Comparison of ENCODE assay signal across 1 fruit fly cellular context in genomic region chrX:8588607-8589171, dm6.
TF ChIP-seq lines count a peak whose summit lies in the region.

Gene CG12081, plus strand, starts transcription at chrX:8588811.

TF ChIP-seq in whole organism, embryonic, 481 proteins besides CTCF, POLR2A, EP300 and RAD21 (continued from another document and continues in another):
- TF ChIP-seq CG2889 (GFP tag; IDR thresholded peaks at IDR 0.05; lab: Robert Waterston, UW), result no peak
- TF ChIP-seq sna (GFP tag; IDR thresholded peaks at IDR 0.05; lab: Robert Waterston, UW; ENCODE audit: partially characterized antibody), result peak; percentile 81
- TF ChIP-seq CG3281 (GFP tag; optimal IDR thresholded peaks at IDR 0.05; lab: Kevin White, UChicago), result no peak
- no peak for TF ChIP-seq Optix (GFP tag; IDR thresholded peaks at IDR 0.05; lab: Robert Waterston, UW)
- TF ChIP-seq Fer1 (GFP tag; optimal IDR thresholded peaks at IDR 0.05; lab: Kevin White, UChicago), result peak; percentile 15
- TF ChIP-seq Lhr (GFP tag; optimal IDR thresholded peaks at IDR 0.05; lab: Kevin White, UChicago), result peak; percentile 48
- no peak for TF ChIP-seq Xbp1 (GFP tag; optimal IDR thresholded peaks at IDR 0.05; lab: Kevin White, UChicago)
- no peak for TF ChIP-seq H15 (GFP tag; IDR thresholded peaks at IDR 0.05; lab: Robert Waterston, UW)
- TF ChIP-seq CG4730 (GFP tag; IDR thresholded peaks at IDR 0.05; lab: Robert Waterston, UW), result no peak
- no peak for TF ChIP-seq tx (GFP tag; optimal IDR thresholded peaks at IDR 0.05; lab: Kevin White, UChicago)
- no peak for TF ChIP-seq CG17912 (GFP tag; optimal IDR thresholded peaks at IDR 0.05; lab: Kevin White, UChicago)
- TF ChIP-seq CG4707 (GFP tag; optimal IDR thresholded peaks at IDR 0.05; lab: Kevin White, UChicago), result no peak
- TF ChIP-seq CG14050 (GFP tag; IDR thresholded peaks at IDR 0.05; lab: Robert Waterston, UW), result no peak
- no peak for TF ChIP-seq lab (GFP tag; optimal IDR thresholded peaks at IDR 0.05; lab: Kevin White, UChicago)
- TF ChIP-seq CG9727 (GFP tag; optimal IDR thresholded peaks at IDR 0.05; lab: Kevin White, UChicago), result no peak
- no peak for TF ChIP-seq CG32772 (GFP tag; IDR thresholded peaks at IDR 0.05; lab: Robert Waterston, UW)
- peak; percentile 72 for TF ChIP-seq onecut (GFP tag; IDR thresholded peaks at IDR 0.05; lab: Robert Waterston, UW)
- TF ChIP-seq CG1529 (GFP tag; optimal IDR thresholded peaks at IDR 0.05; lab: Kevin White, UChicago), result no peak
- TF ChIP-seq Oli (tag; optimal IDR thresholded peaks at IDR 0.05; lab: Kevin White, UChicago), result no peak
- TF ChIP-seq jigr1 (GFP tag; IDR thresholded peaks at IDR 0.05; lab: Robert Waterston, UW), result no peak
- TF ChIP-seq CG10654 (GFP tag; optimal IDR thresholded peaks at IDR 0.05; lab: Kevin White, UChicago), result no peak
- TF ChIP-seq CG13123 (GFP tag; optimal IDR thresholded peaks at IDR 0.05; lab: Kevin White, UChicago), result no peak
- no peak for TF ChIP-seq Jarid2 (GFP tag; optimal IDR thresholded peaks at IDR 0.05; lab: Kevin White, UChicago)
- TF ChIP-seq unc-4 (GFP tag; IDR thresholded peaks at IDR 0.05; lab: Robert Waterston, UW; ENCODE audit: partially characterized antibody), result peak; percentile 83
- TF ChIP-seq da (GFP tag; optimal IDR thresholded peaks at IDR 0.05; lab: Kevin White, UChicago), result no peak
- no peak for TF ChIP-seq h (optimal IDR thresholded peaks at IDR 0.05; lab: Kevin White, UChicago)
- peak; percentile 55; the same call in 1 of the 2 replicates for TF ChIP-seq sob (GFP tag; IDR thresholded peaks at IDR 0.05; lab: Robert Waterston, UW)
- TF ChIP-seq Ada2b (GFP tag; IDR thresholded peaks at IDR 0.05; lab: Robert Waterston, UW), result no peak
- no peak for TF ChIP-seq repo (GFP tag; optimal IDR thresholded peaks at IDR 0.05; lab: Kevin White, UChicago)
- TF ChIP-seq CG8388 (GFP tag; optimal IDR thresholded peaks at IDR 0.05; lab: Kevin White, UChicago), result no peak
- no peak for TF ChIP-seq wor (GFP tag; IDR thresholded peaks at IDR 0.05; lab: Robert Waterston, UW)
- TF ChIP-seq CG10209 (GFP tag; optimal IDR thresholded peaks at IDR 0.05; lab: Kevin White, UChicago), result no peak
- TF ChIP-seq CG11398 (GFP tag; optimal IDR thresholded peaks at IDR 0.05; lab: Kevin White, UChicago), result no peak
- no peak for TF ChIP-seq CG9817 (tag; optimal IDR thresholded peaks at IDR 0.05; lab: Kevin White, UChicago)
- peak; percentile 92 for TF ChIP-seq amos (GFP tag; IDR thresholded peaks at IDR 0.05; lab: Robert Waterston, UW; ENCODE audit: partially characterized antibody)
- peak; percentile 22 for TF ChIP-seq CG10267 (tag; optimal IDR thresholded peaks at IDR 0.05; lab: Kevin White, UChicago)
- TF ChIP-seq CG6654 (GFP tag; optimal IDR thresholded peaks at IDR 0.05; lab: Kevin White, UChicago), result no peak
- no peak for TF ChIP-seq pnt (GFP tag; optimal IDR thresholded peaks at IDR 0.05; lab: Kevin White, UChicago)
- no peak for TF ChIP-seq Taf1 (GFP tag; IDR thresholded peaks at IDR 0.05; lab: Robert Waterston, UW)
- TF ChIP-seq Sin3A (optimal IDR thresholded peaks at IDR 0.05; lab: Kevin White, UChicago), result peak; percentile 30
- no peak for TF ChIP-seq fru (optimal IDR thresholded peaks at IDR 0.05; lab: Kevin White, UChicago)
- no peak for TF ChIP-seq Usf (GFP tag; optimal IDR thresholded peaks at IDR 0.05; lab: Kevin White, UChicago)
- TF ChIP-seq Dref (GFP tag; IDR thresholded peaks at IDR 0.05; lab: Robert Waterston, UW), result peak; percentile 89
- TF ChIP-seq sim (GFP tag; IDR thresholded peaks at IDR 0.05; lab: Robert Waterston, UW), result no peak
- TF ChIP-seq CG10543 (GFP tag; optimal IDR thresholded peaks at IDR 0.05; lab: Kevin White, UChicago), result no peak
- TF ChIP-seq sc (optimal IDR thresholded peaks at IDR 0.05; lab: Kevin White, UChicago), result no peak
- no peak for TF ChIP-seq sc (GFP tag; optimal IDR thresholded peaks at IDR 0.05; lab: Kevin White, UChicago)
- TF ChIP-seq wdn (GFP tag; IDR thresholded peaks at IDR 0.05; lab: Robert Waterston, UW), result no peak
- TF ChIP-seq CG17829 (tag; optimal IDR thresholded peaks at IDR 0.05; lab: Kevin White, UChicago), result no peak
- TF ChIP-seq Dp (GFP tag; optimal IDR thresholded peaks at IDR 0.05; lab: Kevin White, UChicago), result peak; percentile 67
- TF ChIP-seq CG18619 (GFP tag; optimal IDR thresholded peaks at IDR 0.05; lab: Kevin White, UChicago), result no peak
- TF ChIP-seq Hr39 (optimal IDR thresholded peaks at IDR 0.05; lab: Kevin White, UChicago), result no peak
- no peak for TF ChIP-seq sens-2 (GFP tag; IDR thresholded peaks at IDR 0.05; lab: Robert Waterston, UW)
- no peak for TF ChIP-seq CG7839 (tag; optimal IDR thresholded peaks at IDR 0.05; lab: Kevin White, UChicago)
- no peak for TF ChIP-seq dan (GFP tag; IDR thresholded peaks at IDR 0.05; lab: Robert Waterston, UW)
- TF ChIP-seq Adf1 (GFP tag; IDR thresholded peaks at IDR 0.05; lab: Robert Waterston, UW), result peak; percentile 29; the same call in 1 of the 2 replicates
- TF ChIP-seq ac (GFP tag; optimal IDR thresholded peaks at IDR 0.05; lab: Kevin White, UChicago), result no peak
- peak; percentile 79 for TF ChIP-seq CG15514 (GFP tag; optimal IDR thresholded peaks at IDR 0.05; lab: Kevin White, UChicago)
- peak; percentile 75 for TF ChIP-seq CG17802 (tag; optimal IDR thresholded peaks at IDR 0.05; lab: Kevin White, UChicago)
- TF ChIP-seq CG12299 (tag; optimal IDR thresholded peaks at IDR 0.05; lab: Kevin White, UChicago), result no peak
- TF ChIP-seq CG3847 (GFP tag; IDR thresholded peaks at IDR 0.05; lab: Robert Waterston, UW), result no peak
- peak; percentile 28 for TF ChIP-seq CG7928 (GFP tag; optimal IDR thresholded peaks at IDR 0.05; lab: Kevin White, UChicago)
- peak; percentile 33 for TF ChIP-seq cg (GFP tag; optimal IDR thresholded peaks at IDR 0.05; lab: Kevin White, UChicago)
- TF ChIP-seq fd64A (GFP tag; optimal IDR thresholded peaks at IDR 0.05; lab: Kevin White, UChicago), result no peak
- no peak for TF ChIP-seq CG12744 (GFP tag; optimal IDR thresholded peaks at IDR 0.05; lab: Kevin White, UChicago)
- peak; percentile 92 for TF ChIP-seq Opbp (GFP tag; IDR thresholded peaks at IDR 0.05; lab: Robert Waterston, UW; ENCODE audit: partially characterized antibody)
- no peak for TF ChIP-seq Vsx1 (GFP tag; optimal IDR thresholded peaks at IDR 0.05; lab: Kevin White, UChicago)
- TF ChIP-seq CG7745 (tag; optimal IDR thresholded peaks at IDR 0.05; lab: Kevin White, UChicago), result no peak
- peak; percentile 88 for TF ChIP-seq CG1603 (tag; optimal IDR thresholded peaks at IDR 0.05; lab: Kevin White, UChicago)
- TF ChIP-seq ci (GFP tag; IDR thresholded peaks at IDR 0.05; lab: Robert Waterston, UW), result 0 out of 3 replicates have a peak, but pooled peaks have one; percentile 40
- no peak for TF ChIP-seq z (GFP tag; IDR thresholded peaks at IDR 0.05; lab: Robert Waterston, UW)
- TF ChIP-seq p53 (GFP tag; optimal IDR thresholded peaks at IDR 0.05; lab: Kevin White, UChicago), result no peak
- TF ChIP-seq CG17359 (tag; optimal IDR thresholded peaks at IDR 0.05; lab: Kevin White, UChicago), result no peak
- no peak for TF ChIP-seq CrebB (tag; optimal IDR thresholded peaks at IDR 0.05; lab: Kevin White, UChicago)
- no peak for TF ChIP-seq eve (GFP tag; optimal IDR thresholded peaks at IDR 0.05; lab: Kevin White, UChicago)
- TF ChIP-seq lbe (GFP tag; optimal IDR thresholded peaks at IDR 0.05; lab: Kevin White, UChicago), result no peak
- no peak for TF ChIP-seq CG1832 (GFP tag; optimal IDR thresholded peaks at IDR 0.05; lab: Kevin White, UChicago)
- TF ChIP-seq CG8281 (tag; optimal IDR thresholded peaks at IDR 0.05; lab: Kevin White, UChicago), result no peak
- no peak for TF ChIP-seq corto (GFP tag; optimal IDR thresholded peaks at IDR 0.05; lab: Kevin White, UChicago)
- no peak for TF ChIP-seq CG12219 (GFP tag; optimal IDR thresholded peaks at IDR 0.05; lab: Kevin White, UChicago)
- TF ChIP-seq CG8089 (GFP tag; optimal IDR thresholded peaks at IDR 0.05; lab: Kevin White, UChicago), result no peak
- no peak for TF ChIP-seq CG6272 (GFP tag; IDR thresholded peaks at IDR 0.05; lab: Robert Waterston, UW)
- no peak for TF ChIP-seq CG2678 (tag; optimal IDR thresholded peaks at IDR 0.05; lab: Kevin White, UChicago)
- TF ChIP-seq TFAM (GFP tag; optimal IDR thresholded peaks at IDR 0.05; lab: Kevin White, UChicago), result no peak
- TF ChIP-seq twi (tag; optimal IDR thresholded peaks at IDR 0.05; lab: Kevin White, UChicago), result peak; percentile 43
- TF ChIP-seq CG13424 (tag; optimal IDR thresholded peaks at IDR 0.05; lab: Kevin White, UChicago), result no peak
- no peak for TF ChIP-seq CG17328 (GFP tag; IDR thresholded peaks at IDR 0.05; lab: Robert Waterston, UW)
- no peak for TF ChIP-seq NK7.1 (GFP tag; optimal IDR thresholded peaks at IDR 0.05; lab: Kevin White, UChicago)
- TF ChIP-seq CG9609 (GFP tag; optimal IDR thresholded peaks at IDR 0.05; lab: Kevin White, UChicago), result no peak
- no peak for TF ChIP-seq Doc2 (GFP tag; IDR thresholded peaks at IDR 0.05; lab: Robert Waterston, UW)
- 0 out of 2 replicates have a peak, but pooled peaks have one; percentile 15 for TF ChIP-seq Atf6 (GFP tag; IDR thresholded peaks at IDR 0.05; lab: Robert Waterston, UW)
- no peak for TF ChIP-seq nerfin-1 (tag; optimal IDR thresholded peaks at IDR 0.05; lab: Kevin White, UChicago)
- TF ChIP-seq Side (GFP tag; optimal IDR thresholded peaks at IDR 0.05; lab: Kevin White, UChicago), result no peak
- no peak for TF ChIP-seq abd-A (tag; optimal IDR thresholded peaks at IDR 0.05; lab: Kevin White, UChicago)
- TF ChIP-seq fd96Cb (tag; optimal IDR thresholded peaks at IDR 0.05; lab: Kevin White, UChicago), result no peak
- no peak for TF ChIP-seq ab (GFP tag; optimal IDR thresholded peaks at IDR 0.05; lab: Kevin White, UChicago)
- no peak for TF ChIP-seq ERR (GFP tag; optimal IDR thresholded peaks at IDR 0.05; lab: Kevin White, UChicago)
- TF ChIP-seq CG5245 (GFP tag; optimal IDR thresholded peaks at IDR 0.05; lab: Kevin White, UChicago), result no peak
- TF ChIP-seq klu (GFP tag; IDR thresholded peaks at IDR 0.05; lab: Robert Waterston, UW), result no peak
- TF ChIP-seq Hey (tag; optimal IDR thresholded peaks at IDR 0.05; lab: Kevin White, UChicago), result no peak
- peak; percentile 16 for TF ChIP-seq HmgD (GFP tag; optimal IDR thresholded peaks at IDR 0.05; lab: Kevin White, UChicago)
- TF ChIP-seq Camta (GFP tag; optimal IDR thresholded peaks at IDR 0.05; lab: Kevin White, UChicago), result no peak
- TF ChIP-seq CG31441 (GFP tag; IDR thresholded peaks at IDR 0.05; lab: Robert Waterston, UW), result no peak
- no peak for TF ChIP-seq rib (GFP tag; IDR thresholded peaks at IDR 0.05; lab: Robert Waterston, UW)
- no peak for TF ChIP-seq esg (GFP tag; conservative IDR thresholded peaks at IDR 0.05; lab: Robert Waterston, UW)
- no peak; the same call in 1 of the 2 replicates for TF ChIP-seq CG2129 (GFP tag; IDR thresholded peaks at IDR 0.05; lab: Robert Waterston, UW; ENCODE audit: partially characterized antibody)
- TF ChIP-seq chm (GFP tag; IDR thresholded peaks at IDR 0.05; lab: Robert Waterston, UW), result no peak
- no peak for TF ChIP-seq CG16815 (GFP tag; optimal IDR thresholded peaks at IDR 0.05; lab: Kevin White, UChicago)
- TF ChIP-seq CG17361 (GFP tag; IDR thresholded peaks at IDR 0.05; lab: Robert Waterston, UW), result no peak
- no peak for TF ChIP-seq C15 (GFP tag; IDR thresholded peaks at IDR 0.05; lab: Robert Waterston, UW)
- no peak for TF ChIP-seq CG8765 (GFP tag; IDR thresholded peaks at IDR 0.05; lab: Robert Waterston, UW)
- TF ChIP-seq Dip2 (GFP tag; IDR thresholded peaks at IDR 0.05; lab: Robert Waterston, UW), result no peak
- peak; percentile 37 for TF ChIP-seq CG14710 (tag; optimal IDR thresholded peaks at IDR 0.05; lab: Kevin White, UChicago)
- TF ChIP-seq CG10321 (GFP tag; IDR thresholded peaks at IDR 0.05; lab: Robert Waterston, UW), result no peak
- TF ChIP-seq Dfd (GFP tag; optimal IDR thresholded peaks at IDR 0.05; lab: Kevin White, UChicago), result no peak
- no peak for TF ChIP-seq CG1233 (GFP tag; optimal IDR thresholded peaks at IDR 0.05; lab: Kevin White, UChicago)
- no peak for TF ChIP-seq CG3163 (GFP tag; optimal IDR thresholded peaks at IDR 0.05; lab: Kevin White, UChicago)
- no peak for TF ChIP-seq ems (GFP tag; optimal IDR thresholded peaks at IDR 0.05; lab: Kevin White, UChicago)
- TF ChIP-seq CG11247 (GFP tag; IDR thresholded peaks at IDR 0.05; lab: Robert Waterston, UW), result no peak
- no peak for TF ChIP-seq HHEX (GFP tag; optimal IDR thresholded peaks at IDR 0.05; lab: Kevin White, UChicago)
- TF ChIP-seq al (GFP tag; IDR thresholded peaks at IDR 0.05; lab: Robert Waterston, UW), result no peak
- TF ChIP-seq stc (GFP tag; IDR thresholded peaks at IDR 0.05; lab: Robert Waterston, UW), result no peak
- no peak for TF ChIP-seq CG16779 (GFP tag; IDR thresholded peaks at IDR 0.05; lab: Robert Waterston, UW)
- no peak for TF ChIP-seq kah (GFP tag; optimal IDR thresholded peaks at IDR 0.05; lab: Kevin White, UChicago)
- TF ChIP-seq BEAF-32 (GFP tag; optimal IDR thresholded peaks at IDR 0.05; lab: Kevin White, UChicago), result peak; percentile 89
- TF ChIP-seq CG7556 (GFP tag; optimal IDR thresholded peaks at IDR 0.05; lab: Kevin White, UChicago), result no peak
- no peak for TF ChIP-seq Fer3 (tag; optimal IDR thresholded peaks at IDR 0.05; lab: Kevin White, UChicago)
- peak; percentile 85 for TF ChIP-seq MBD-R2 (GFP tag; IDR thresholded peaks at IDR 0.05; lab: Robert Waterston, UW)
- TF ChIP-seq Lpt (GFP tag; optimal IDR thresholded peaks at IDR 0.05; lab: Kevin White, UChicago), result no peak
- TF ChIP-seq CG12236 (GFP tag; optimal IDR thresholded peaks at IDR 0.05; lab: Kevin White, UChicago), result no peak
- TF ChIP-seq Atf-2 (GFP tag; optimal IDR thresholded peaks at IDR 0.05; lab: Kevin White, UChicago), result no peak
- TF ChIP-seq Hand (GFP tag; optimal IDR thresholded peaks at IDR 0.05; lab: Kevin White, UChicago), result no peak
- no peak for TF ChIP-seq Bdp1 (GFP tag; optimal IDR thresholded peaks at IDR 0.05; lab: Kevin White, UChicago)
- TF ChIP-seq caup (GFP tag; optimal IDR thresholded peaks at IDR 0.05; lab: Kevin White, UChicago; ENCODE audit: severe bottlenecking), result no peak
- peak; percentile 30; the same call in 1 of the 3 replicates for TF ChIP-seq CG34422 (GFP tag; IDR thresholded peaks at IDR 0.05; lab: Robert Waterston, UW)
- TF ChIP-seq CG10147 (GFP tag; optimal IDR thresholded peaks at IDR 0.05; lab: Kevin White, UChicago), result no peak
- no peak for TF ChIP-seq gt (GFP tag; IDR thresholded peaks at IDR 0.05; lab: Robert Waterston, UW)
- peak; percentile 83 for TF ChIP-seq CG42726 (GFP tag; IDR thresholded peaks at IDR 0.05; lab: Robert Waterston, UW; ENCODE audit: partially characterized antibody)
- no peak for TF ChIP-seq az2 (GFP tag; optimal IDR thresholded peaks at IDR 0.05; lab: Kevin White, UChicago)
- TF ChIP-seq fd3F (GFP tag; optimal IDR thresholded peaks at IDR 0.05; lab: Kevin White, UChicago), result no peak
